Fruit fly (Drosophila melanogaster) Kc167 (cell line): ENCODE data around the gene CG43342.

ENCODE experiments used
- Sin3A ChIP-seq: fragments of >200 bp; optimal IDR thresholded peaks from 2 replicates; lab custom pipeline; 2018; ENCODE audit warnings: missing external identifiers
- h ChIP-seq: fragments of >200 bp; optimal IDR thresholded peaks from 3 replicates; lab custom pipeline; 2018; ENCODE audit warnings: missing external identifiers
- insv ChIP-seq: fragments of >200 bp; optimal IDR thresholded peaks from 3 replicates; lab custom pipeline; 2018; ENCODE audit warnings: missing external identifiers
- psq ChIP-seq: fragments of >200 bp; optimal IDR thresholded peaks from 2 replicates; lab custom pipeline; 2017; ENCODE audit warnings: missing external identifiers
- ttk ChIP-seq: sonication (Bioruptor generic); optimal IDR thresholded peaks from 2 replicates; lab custom pipeline; 2017; ENCODE audit warnings: missing external identifiers

DNA sequence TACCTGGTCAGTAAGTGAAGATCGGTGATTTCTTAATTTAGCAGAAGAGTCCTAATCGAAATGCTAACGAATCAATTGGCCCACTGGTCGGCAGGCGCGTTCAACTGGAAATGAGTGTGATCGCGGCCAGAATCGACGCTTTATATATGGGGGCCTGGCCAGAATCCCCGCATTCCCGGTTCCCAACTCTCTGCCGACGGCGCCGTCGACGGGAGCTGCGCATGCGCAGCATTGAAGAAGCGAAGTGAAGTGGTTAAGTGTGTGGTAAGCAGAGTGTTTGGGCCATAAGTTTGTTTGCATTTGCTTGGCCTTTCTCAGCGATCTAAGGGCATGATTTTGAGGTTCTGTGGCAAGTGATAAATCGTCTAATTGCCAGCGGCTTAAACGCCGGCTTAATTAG is 12.9 kb downstream of the CG43342 start, which contains the start of gene CG13857:
- TF ChIP-seq ttk (lab: Kevin White, UChicago) (no peak), Sin3A (lab: Kevin White, UChicago) (no peak), psq (lab: Kevin White, UChicago) (no peak), h (lab: Kevin White, UChicago) (no peak), insv (no peak)
